Worm (Caenorhabditis elegans) whole organism, midembryonic: ENCODE results near the gene F13A2.9.

Experiments used
- flt-1 ChIP-seq: fragments of 200-800 bp; sonication (Bioruptor generic); IDR thresholded peaks from 2 replicates; pipeline ENCODE4 v1.3.6; 2022; ENCODE audit warnings: missing genetic modification characterization, missing compliant biosample characterization
- klf-2 ChIP-seq: fragments of 200-800 bp; sonication (Bioruptor generic); conservative IDR thresholded peaks from 2 replicates; pipeline ENCODE4 v1.3.6; 2022; ENCODE audit warnings: missing genetic modification reagents, missing genetic modification characterization, missing compliant biosample characterization
- med-1 ChIP-seq: sonication (generic microtip); optimal IDR thresholded peaks from 2 replicates; lab custom pipeline; 2017; ENCODE audit warnings: missing genetic modification characterization, mild to moderate bottlenecking, missing compliant biosample characterization, antibody characterized with exemption, missing genetic modification reagents; ENCODE audit not compliant: insufficient read depth
- ref-1 ChIP-seq: fragments of 200-800 bp; sonication (Bioruptor generic); conservative IDR thresholded peaks from 2 replicates; pipeline ENCODE4 v1.3.6; 2022; ENCODE audit warnings: missing genetic modification reagents, missing genetic modification characterization, missing compliant biosample characterization
- tab-1 ChIP-seq: fragments of 200-800 bp; sonication (Bioruptor generic); IDR thresholded peaks from 2 replicates; pipeline ENCODE4 v1.3.6; 2022; ENCODE audit warnings: missing genetic modification characterization, missing compliant biosample characterization
- ztf-23 ChIP-seq: fragments of 200-800 bp; sonication (Bioruptor generic); IDR thresholded peaks from 2 replicates; pipeline ENCODE4 v1.3.6; 2022; ENCODE audit warnings: missing genetic modification reagents, missing genetic modification characterization, missing compliant biosample characterization
- ztf-29 ChIP-seq: fragments of 200-800 bp; sonication (Bioruptor generic); IDR thresholded peaks from 2 replicates; pipeline ENCODE4 v1.3.6; 2022; ENCODE audit warnings: missing genetic modification reagents, missing genetic modification characterization, missing compliant biosample characterization

- TF ChIP-seq med-1 (GFP tag; lab: Kevin White, UChicago) (no peak), ref-1 (GFP tag; lab: Robert Waterston, UW) (no peak), tab-1 (GFP tag; lab: Robert Waterston, UW) (no peak), klf-2 (GFP tag; lab: Robert Waterston, UW) (no peak), ztf-23 (no peak), ztf-29 (GFP tag; lab: Robert Waterston, UW) (no peak), flt-1 (GFP tag; lab: Robert Waterston, UW) (no peak)
Observed at ce11 chrV:4423860-4424401, 36.6 kb upstream of the F13A2.9 start, which contains the start of the genes Y47D7A.9 and Y47D7A.19.
